Fruit fly (Drosophila melanogaster) whole organism, pupa: ENCODE measurements around the gene CG32333.
A peak's percentile ranks its signal among the peaks of the same experiment; 100 is the strongest.

Experiments
- CG10348 ChIP-seq: fragments of 200-800 bp; sonication (Bioruptor generic); IDR thresholded peaks from 2 replicates; pipeline ENCODE4 v1.3.6; 2022; ENCODE audit warnings: missing biosample characterization, missing genetic modification characterization
- CG12605 ChIP-seq: fragments of 200-800 bp; sonication (Bioruptor generic); IDR thresholded peaks from 2 replicates; pipeline ENCODE4 v1.3.6; 2022; ENCODE audit warnings: missing biosample characterization, missing genetic modification characterization
- CG13204 ChIP-seq: fragments of 200-800 bp; sonication (Bioruptor generic); optimal IDR thresholded peaks from 2 replicates; lab custom pipeline; 2018; ENCODE audit warnings: missing biosample characterization, mild to moderate bottlenecking, missing genetic modification characterization, moderate library complexity
- CG14655 ChIP-seq: fragments of 200-800 bp; sonication (Bioruptor generic); optimal IDR thresholded peaks from 3 replicates; lab custom pipeline; 2017; ENCODE audit warnings: mild to moderate bottlenecking, missing biosample characterization, missing genetic modification reagents, missing genetic modification characterization
- CG15710 ChIP-seq: fragments of 200-800 bp; sonication (Bioruptor generic); optimal IDR thresholded peaks from 2 replicates; lab custom pipeline; 2018; ENCODE audit warnings: missing biosample characterization, mild to moderate bottlenecking, missing genetic modification characterization, moderate library complexity
- CG17806 ChIP-seq: fragments of 200-800 bp; sonication (Bioruptor generic); optimal IDR thresholded peaks from 2 replicates; lab custom pipeline; 2018; ENCODE audit warnings: missing biosample characterization, mild to moderate bottlenecking, missing genetic modification characterization, moderate library complexity
- CG32121 ChIP-seq: fragments of 200-800 bp; sonication (Bioruptor generic); IDR thresholded peaks from 2 replicates; pipeline ENCODE4 v1.3.6; 2022; ENCODE audit warnings: missing biosample characterization, missing genetic modification characterization
- CG34367 ChIP-seq: fragments of 200-800 bp; sonication (Bioruptor generic); optimal IDR thresholded peaks from 2 replicates; lab custom pipeline; 2018; ENCODE audit warnings: missing biosample characterization, mild to moderate bottlenecking, missing genetic modification characterization
- CG4496 ChIP-seq: fragments of 200-800 bp; sonication (Bioruptor generic); IDR thresholded peaks from 3 replicates; pipeline ENCODE4 v1.3.6; 2022; ENCODE audit warnings: missing biosample characterization, missing genetic modification characterization
- CG8159 ChIP-seq: fragments of 200-800 bp; sonication (Bioruptor generic); optimal IDR thresholded peaks from 3 replicates; lab custom pipeline; 2018; ENCODE audit warnings: missing biosample characterization, mild to moderate bottlenecking, missing genetic modification characterization, moderate library complexity
- CG8301 ChIP-seq: fragments of 200-800 bp; sonication (Bioruptor generic); optimal IDR thresholded peaks from 2 replicates; lab custom pipeline; 2018; ENCODE audit warnings: missing biosample characterization, mild to moderate bottlenecking, missing genetic modification characterization
- CG9948 ChIP-seq: fragments of 200-800 bp; sonication (Bioruptor generic); optimal IDR thresholded peaks from 2 replicates; lab custom pipeline; 2018; ENCODE audit warnings: missing biosample characterization, mild to moderate bottlenecking, missing genetic modification characterization, moderate library complexity
- D1 ChIP-seq: fragments of 200-800 bp; sonication (Bioruptor generic); optimal IDR thresholded peaks from 2 replicates; lab custom pipeline; 2018; ENCODE audit warnings: missing biosample characterization, mild to moderate bottlenecking, missing genetic modification characterization, moderate library complexity
- EcR ChIP-seq: fragments of 200-800 bp; sonication (Bioruptor generic); optimal IDR thresholded peaks from 3 replicates; lab custom pipeline; 2019; ENCODE audit warnings: missing biosample characterization, missing genetic modification characterization, mild to moderate bottlenecking, moderate library complexity, missing genetic modification reagents
- Ets98B ChIP-seq: fragments of 200-800 bp; sonication (Bioruptor generic); IDR thresholded peaks from 2 replicates; pipeline ENCODE4 v1.3.6; 2022; ENCODE audit warnings: missing biosample characterization, missing genetic modification characterization
- Pif1A ChIP-seq: fragments of 200-800 bp; sonication (Bioruptor generic); optimal IDR thresholded peaks from 3 replicates; lab custom pipeline; 2016; ENCODE audit warnings: missing biosample characterization, missing genetic modification characterization
- Pif1B ChIP-seq: fragments of 200-800 bp; sonication (Bioruptor generic); optimal IDR thresholded peaks from 3 replicates; lab custom pipeline; 2016; ENCODE audit warnings: missing biosample characterization, missing genetic modification characterization
- Snoo ChIP-seq: fragments of 200-800 bp; sonication (Bioruptor generic); optimal IDR thresholded peaks from 3 replicates; lab custom pipeline; 2017; ENCODE audit warnings: missing biosample characterization, mild to moderate bottlenecking, missing genetic modification characterization, inconsistent platforms
- fd96Ca ChIP-seq: fragments of 200-800 bp; sonication (Bioruptor generic); IDR thresholded peaks from 3 replicates; pipeline ENCODE4 v1.3.6; 2022; ENCODE audit warnings: missing biosample characterization, missing genetic modification characterization
- gl ChIP-seq: fragments of 200-800 bp; sonication (Bioruptor generic); optimal IDR thresholded peaks from 2 replicates; lab custom pipeline; 2018; ENCODE audit warnings: missing biosample characterization, mild to moderate bottlenecking, missing genetic modification characterization
- rn ChIP-seq: fragments of 200-800 bp; sonication (Bioruptor generic); IDR thresholded peaks from 2 replicates; pipeline ENCODE4 v1.3.6; 2022; ENCODE audit warnings: missing biosample characterization, missing genetic modification characterization

CG32333 gene

DNA sequence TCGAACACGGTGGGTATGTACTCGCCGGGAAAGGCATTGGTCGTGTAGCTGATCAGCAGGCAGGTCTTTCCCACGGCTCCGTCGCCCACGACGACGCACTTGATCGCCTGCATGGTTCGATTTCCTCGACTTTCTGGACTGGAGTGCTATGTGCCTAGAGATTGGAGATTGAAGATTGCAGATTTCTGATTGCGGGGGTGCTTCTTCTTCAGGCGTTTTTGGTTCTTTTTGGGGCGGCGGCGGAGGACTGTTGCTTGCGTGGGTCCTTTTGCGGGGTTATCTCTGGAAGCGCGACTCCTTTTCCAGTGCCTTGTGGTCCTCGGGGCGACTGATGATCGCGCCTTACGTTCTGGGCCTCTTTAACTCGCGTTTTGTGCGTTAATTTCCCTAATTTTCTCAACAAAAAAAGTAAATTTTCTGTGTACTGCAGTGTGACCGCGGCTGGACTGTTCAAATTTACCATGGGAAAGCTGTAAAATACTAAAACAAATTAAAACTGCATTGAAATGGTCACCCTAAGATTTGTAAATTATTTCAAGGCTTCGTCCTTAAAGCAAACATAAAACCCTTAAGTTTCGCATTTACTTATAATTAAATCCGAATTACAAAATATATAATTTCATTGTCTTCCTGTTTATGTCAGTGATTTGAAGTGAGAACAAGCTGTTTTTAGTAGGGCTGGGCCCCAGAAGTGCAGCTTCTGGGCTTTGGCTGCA lies 26.6 kb downstream of the CG32333 start, which contains the start of the genes Rac1 and Acat2:
Rac1 (minus strand) TSS at position 450 of the 716 bp plus-strand sequence.
Acat2 (plus strand) TSS at position 711 of the 716 bp plus-strand sequence.
- no peak for TF ChIP-seq CG17806 (tag; lab: Kevin White, UChicago)
- TF ChIP-seq Ets98B (GFP tag; lab: Robert Waterston, UW) = no peak
- no peak for TF ChIP-seq CG15710 (tag; lab: Kevin White, UChicago)
- no peak for TF ChIP-seq Pif1B (GFP tag; lab: Kevin White, UChicago)
- no peak for TF ChIP-seq CG9948 (tag; lab: Kevin White, UChicago)
- no peak for TF ChIP-seq CG10348 (GFP tag; lab: Robert Waterston, UW)
- TF ChIP-seq D1 (tag; lab: Kevin White, UChicago) = no peak
- TF ChIP-seq CG12605 (GFP tag; lab: Robert Waterston, UW) = no peak
- no peak for TF ChIP-seq CG32121 (GFP tag; lab: Robert Waterston, UW)
- TF ChIP-seq CG4496 (GFP tag; lab: Robert Waterston, UW) = no peak
- TF ChIP-seq, all 21 proteins: peak for 0

DNA sequence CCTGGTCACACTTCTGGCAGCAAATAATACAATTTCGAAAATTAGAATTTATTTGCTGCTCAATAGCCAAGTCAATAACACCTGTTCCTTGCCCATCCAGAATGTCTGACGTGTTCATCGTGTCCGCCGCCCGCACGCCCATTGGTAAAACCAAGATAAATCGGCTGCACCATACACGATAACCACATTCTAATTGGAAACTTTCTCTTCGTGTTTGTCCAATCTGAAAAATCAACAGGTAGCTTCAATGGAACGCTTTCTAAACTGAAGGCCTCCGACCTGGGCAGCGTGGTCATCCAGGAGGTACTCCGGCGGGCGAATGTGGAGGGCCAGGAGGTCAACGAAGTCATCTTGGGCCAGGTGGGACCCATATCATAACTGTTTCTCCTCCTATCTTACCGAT lies 27.2 kb downstream of the CG32333 start:
- TF ChIP-seq CG14655 (GFP tag; lab: Kevin White, UChicago) = no peak

DNA sequence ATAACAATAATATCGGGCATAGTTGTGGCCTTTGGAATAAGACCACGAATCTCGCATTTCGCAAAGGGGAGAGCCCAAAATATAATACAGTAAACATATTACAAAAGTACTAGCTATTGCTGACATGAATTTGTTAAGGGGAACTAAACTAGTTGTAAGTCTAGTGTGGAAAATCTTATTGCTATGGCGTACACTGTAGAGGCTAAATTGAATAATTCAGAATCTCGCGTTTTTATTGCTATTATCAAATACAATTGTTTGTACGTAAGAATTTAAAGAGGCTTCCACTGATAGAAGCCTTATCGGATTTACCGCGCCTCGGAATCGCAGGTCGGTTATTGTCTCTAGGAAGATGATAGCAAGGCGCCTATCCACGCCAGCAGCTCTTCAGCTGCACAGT lies 29.6 kb downstream of the CG32333 start:
- TF ChIP-seq CG34367 (tag; lab: Kevin White, UChicago) = no peak
- TF ChIP-seq Snoo (tag; lab: Kevin White, UChicago) = no peak
- TF ChIP-seq Ets98B (GFP tag; lab: Robert Waterston, UW) = no peak
- no peak for TF ChIP-seq CG13204 (GFP tag; lab: Kevin White, UChicago)
- no peak for TF ChIP-seq CG8159
- no peak for TF ChIP-seq CG10348 (GFP tag; lab: Robert Waterston, UW)

DNA sequence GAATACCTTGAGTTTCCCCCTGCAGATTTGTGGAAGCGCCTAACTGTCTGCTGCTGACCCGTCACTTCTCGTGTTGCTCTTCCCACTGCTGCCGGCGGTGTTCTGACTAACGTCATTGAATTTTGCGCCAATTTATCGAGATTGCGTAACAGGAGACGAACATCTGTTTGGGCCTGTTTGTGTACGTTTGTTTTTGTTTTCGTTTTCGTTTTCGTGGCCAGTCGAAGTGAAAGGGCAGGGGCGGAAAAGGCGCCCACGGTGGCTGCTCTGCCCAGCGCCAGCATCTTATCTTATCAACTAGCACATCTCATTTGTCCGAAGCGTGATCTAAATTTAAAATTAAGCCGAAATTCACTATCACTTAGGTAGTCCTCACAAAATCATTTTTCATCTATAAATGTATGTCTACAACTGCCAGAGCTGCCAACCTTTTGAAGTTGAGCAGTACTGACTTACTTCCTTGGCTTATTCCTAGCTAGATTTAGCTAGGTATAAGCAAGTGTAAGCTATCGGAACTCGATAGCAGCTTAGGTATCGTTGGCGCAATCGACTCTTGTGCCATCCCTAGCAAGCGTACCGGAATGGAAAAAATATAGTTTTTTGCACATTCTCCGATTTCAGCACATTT lies 31.4 kb downstream of the CG32333 start, which contains the start of the genes Ctr9 and Nt5a:
Ctr9 (plus strand) TSS at position 220 of the 628 bp plus-strand sequence.
Nt5a (minus strand) TSS at position 414 of the 628 bp plus-strand sequence.
- peak; percentile 49; the same call in 1 of the 3 replicates for TF ChIP-seq fd96Ca (GFP tag; lab: Robert Waterston, UW)
- peak; percentile 41 for TF ChIP-seq Ets98B (GFP tag; lab: Robert Waterston, UW)
- peak; percentile 23 for TF ChIP-seq CG15710 (tag; lab: Kevin White, UChicago)
- TF ChIP-seq CG34367 (tag; lab: Kevin White, UChicago) = no peak
- TF ChIP-seq EcR (GFP tag; lab: Kevin White, UChicago) = peak; percentile 25
- peak; percentile 9; the same call in 1 of the 3 replicates for TF ChIP-seq CG4496 (GFP tag; lab: Robert Waterston, UW)
- no peak for TF ChIP-seq CG12605 (GFP tag; lab: Robert Waterston, UW)
- peak; percentile 13; the same call in 1 of the 2 replicates for TF ChIP-seq CG32121 (GFP tag; lab: Robert Waterston, UW)
- no peak for TF ChIP-seq CG17806 (tag; lab: Kevin White, UChicago)
- no peak for TF ChIP-seq gl
- no peak for TF ChIP-seq Pif1A (GFP tag; lab: Kevin White, UChicago)

DNA sequence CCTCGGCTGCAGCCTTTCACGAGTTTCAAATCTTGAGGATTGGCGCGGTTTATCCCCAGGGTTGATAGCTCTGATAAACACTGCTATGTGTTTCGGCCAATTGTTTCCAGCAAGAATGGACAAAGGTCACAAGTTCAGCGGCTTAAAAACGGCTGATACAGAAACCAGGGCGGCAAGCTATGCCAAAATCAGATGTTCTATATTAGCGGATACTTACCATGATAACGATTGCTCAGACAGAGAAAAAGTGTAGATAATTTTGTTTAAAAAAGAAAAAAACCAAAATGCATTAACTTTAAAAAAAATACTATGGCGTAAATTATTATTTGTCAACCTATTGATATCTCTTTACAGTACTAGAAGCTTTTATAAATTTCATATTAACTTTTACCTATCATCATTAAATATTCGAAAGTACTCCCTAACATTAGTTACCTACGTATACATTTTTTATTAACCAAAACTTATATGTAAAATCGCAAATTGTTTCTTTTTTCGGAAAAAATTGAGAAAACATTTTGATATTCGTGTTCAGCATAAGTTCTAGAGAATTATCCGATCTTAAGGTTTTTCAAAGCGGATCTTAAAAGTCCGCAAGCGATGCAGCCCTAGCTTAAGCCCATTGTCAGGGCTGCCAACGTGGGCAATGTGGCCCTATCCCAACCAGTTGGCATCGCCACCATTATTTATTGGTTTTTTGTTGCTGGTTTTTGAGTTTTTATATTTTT lies 37.4 kb downstream of the CG32333 start, which contains the start of the genes sturkopf and Herc4:
sturkopf (minus strand) TSS at position 339 of the 728 bp plus-strand sequence.
Herc4 (plus strand) TSS at position 658 of the 728 bp plus-strand sequence.
- TF ChIP-seq CG15710 (tag; lab: Kevin White, UChicago) (peak; percentile 75), Pif1B (GFP tag; lab: Kevin White, UChicago) (no peak), CG32121 (GFP tag; lab: Robert Waterston, UW) (0 out of 2 replicates have a peak, but pooled peaks have one; percentile 24), rn (GFP tag; lab: Robert Waterston, UW) (no peak), CG12605 (GFP tag; lab: Robert Waterston, UW) (peak; percentile 54), gl (no peak), CG10348 (GFP tag; lab: Robert Waterston, UW) (no peak), Pif1A (GFP tag; lab: Kevin White, UChicago) (no peak), CG13204 (GFP tag; lab: Kevin White, UChicago) (no peak), CG9948 (tag; lab: Kevin White, UChicago) (peak; percentile 64), CG4496 (GFP tag; lab: Robert Waterston, UW) (peak; percentile 59; the same call in 2 of the 3 replicates), CG17806 (tag; lab: Kevin White, UChicago) (peak; percentile 18), CG8301 (tag; lab: Kevin White, UChicago) (peak; percentile 63), D1 (tag; lab: Kevin White, UChicago) (no peak), Ets98B (GFP tag; lab: Robert Waterston, UW) (peak; percentile 44), Snoo (tag; lab: Kevin White, UChicago) (peak; percentile 90), fd96Ca (GFP tag; lab: Robert Waterston, UW) (peak; percentile 60), CG14655 (GFP tag; lab: Kevin White, UChicago) (no peak), CG8159 (peak; percentile 68), CG34367 (tag; lab: Kevin White, UChicago) (peak; percentile 39), EcR (GFP tag; lab: Kevin White, UChicago) (peak; percentile 68)
- TF ChIP-seq, all 21 proteins: peak for 13
